Fruit fly (Drosophila melanogaster) whole organism, adult: Measurements from ENCODE around the gene GC.

ENCODE experiments used
- CG11617 ChIP-seq: fragments of 200-800 bp; sonication (Bioruptor generic); optimal IDR thresholded peaks from 2 replicates; lab custom pipeline; 2017; ENCODE audit warnings: mild to moderate bottlenecking, missing biosample characterization, missing genetic modification reagents, missing genetic modification characterization
- CG12768 ChIP-seq: fragments of 200-800 bp; sonication (Bioruptor generic); optimal IDR thresholded peaks from 2 replicates; lab custom pipeline; 2017; ENCODE audit warnings: missing biosample characterization, missing genetic modification characterization, mild to moderate bottlenecking, moderate library complexity, missing genetic modification reagents
- CG14711 ChIP-seq: fragments of 200-800 bp; sonication (Bioruptor generic); optimal IDR thresholded peaks from 2 replicates; lab custom pipeline; 2018; ENCODE audit warnings: missing biosample characterization, mild to moderate bottlenecking, missing genetic modification characterization, moderate library complexity
- CG1620 ChIP-seq: fragments of 200-800 bp; sonication (Bioruptor generic); optimal IDR thresholded peaks from 2 replicates; lab custom pipeline; 2016; ENCODE audit warnings: missing biosample characterization, missing genetic modification characterization
- CG33017 ChIP-seq: fragments of 200-800 bp; sonication (Bioruptor generic); optimal IDR thresholded peaks from 2 replicates; lab custom pipeline; 2018; ENCODE audit warnings: missing biosample characterization, mild to moderate bottlenecking, missing genetic modification characterization, moderate library complexity
- CG5204 ChIP-seq: fragments of 200-800 bp; sonication (Bioruptor generic); optimal IDR thresholded peaks from 2 replicates; lab custom pipeline; 2016; ENCODE audit warnings: missing biosample characterization, missing genetic modification characterization
- CG7045 ChIP-seq: fragments of 200-800 bp; sonication (Bioruptor generic); optimal IDR thresholded peaks from 2 replicates; lab custom pipeline; 2017; ENCODE audit warnings: missing biosample characterization, mild to moderate bottlenecking, missing genetic modification characterization
- CG7101 ChIP-seq: fragments of 200-800 bp; sonication (Bioruptor generic); optimal IDR thresholded peaks from 2 replicates; lab custom pipeline; 2018; ENCODE audit warnings: missing biosample characterization, mild to moderate bottlenecking, missing genetic modification characterization, moderate library complexity
- Clk ChIP-seq: fragments of 200-800 bp; sonication (Bioruptor generic); optimal IDR thresholded peaks from 2 replicates; lab custom pipeline; 2017; ENCODE audit warnings: missing biosample characterization, missing genetic modification characterization
- Crg-1 ChIP-seq: fragments of 200-800 bp; sonication (Bioruptor generic); optimal IDR thresholded peaks from 2 replicates; lab custom pipeline; 2016; ENCODE audit warnings: missing biosample characterization, missing genetic modification characterization
- Hr96 ChIP-seq: fragments of 200-800 bp; sonication (Bioruptor generic); optimal IDR thresholded peaks from 2 replicates; lab custom pipeline; 2016; ENCODE audit warnings: missing biosample characterization, missing genetic modification characterization
- Mnt ChIP-seq: fragments of 200-800 bp; sonication (Bioruptor generic); optimal IDR thresholded peaks from 2 replicates; lab custom pipeline; 2016; ENCODE audit warnings: missing biosample characterization, mild to moderate bottlenecking, missing genetic modification characterization
- bab1 ChIP-seq: fragments of 200-800 bp; sonication (Bioruptor generic); optimal IDR thresholded peaks from 3 replicates; lab custom pipeline; 2019; ENCODE audit warnings: missing biosample characterization, mild to moderate bottlenecking, missing genetic modification characterization, moderate library complexity
- cic ChIP-seq: fragments of 200-800 bp; sonication (Bioruptor generic); optimal IDR thresholded peaks from 2 replicates; lab custom pipeline; 2017; ENCODE audit warnings: missing biosample characterization, mild to moderate bottlenecking, missing genetic modification characterization, moderate library complexity
- cnc ChIP-seq, 2 experiments: fragments of >200 bp; optimal IDR thresholded peaks; 2 replicates each; lab custom pipeline; 2017
- kay ChIP-seq: fragments of 200-800 bp; sonication (Bioruptor generic); peaks from one replicate; lab custom pipeline; 2016; ENCODE audit warnings: missing biosample characterization, missing genetic modification characterization, borderline replicate concordance
- ovo ChIP-seq: fragments of 200-800 bp; sonication (Bioruptor generic); optimal IDR thresholded peaks from 2 replicates; lab custom pipeline; 2016; ENCODE audit warnings: missing biosample characterization, missing genetic modification characterization
- pad ChIP-seq: fragments of 200-800 bp; sonication (Bioruptor generic); optimal IDR thresholded peaks from 3 replicates; lab custom pipeline; 2017; ENCODE audit warnings: missing biosample characterization, missing genetic modification characterization, mild to moderate bottlenecking, moderate library complexity, missing genetic modification reagents
- tj ChIP-seq: fragments of 200-800 bp; sonication (Bioruptor generic); optimal IDR thresholded peaks from 3 replicates; lab custom pipeline; 2017; ENCODE audit warnings: missing biosample characterization, mild to moderate bottlenecking, missing genetic modification characterization, moderate library complexity
- toe ChIP-seq: fragments of 200-800 bp; sonication (Bioruptor generic); optimal IDR thresholded peaks from 2 replicates; lab custom pipeline; 2016; ENCODE audit warnings: missing biosample characterization, missing genetic modification characterization

GC gene

DNA sequence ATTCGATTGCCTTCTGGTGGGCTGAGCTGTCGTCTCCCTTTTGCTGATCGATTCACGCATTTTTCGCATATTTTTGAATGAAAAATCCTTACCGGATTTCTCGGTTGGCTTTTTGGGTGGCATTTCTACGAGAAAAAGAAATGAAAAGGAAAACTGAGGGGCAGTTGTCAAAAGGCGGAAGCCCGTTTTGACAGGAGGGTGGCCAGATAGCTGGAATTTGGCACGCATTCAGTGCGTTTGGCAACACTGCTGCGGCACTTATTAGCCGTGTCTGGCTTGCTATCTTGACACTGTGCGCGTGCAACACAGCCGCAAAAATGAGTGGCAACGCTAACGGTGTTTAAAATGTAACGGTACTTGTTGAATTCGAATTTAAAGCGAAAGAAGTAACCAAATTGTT is 39.4 kb upstream of the GC start, which contains the start of gene RpL23A:
RpL23A (minus strand) TSS at position 151 of the 400 bp plus-strand sequence.
- peak; percentile 95 for TF ChIP-seq Crg-1 (GFP tag; lab: Kevin White, UChicago)
- TF ChIP-seq CG1620 (GFP tag; lab: Kevin White, UChicago): peak; percentile 97
- TF ChIP-seq Mnt (GFP tag; lab: Kevin White, UChicago): peak; percentile 97
- TF ChIP-seq CG11617 (GFP tag; lab: Kevin White, UChicago): peak; percentile 95
- no peak for TF ChIP-seq cnc (optimal IDR thresholded peaks at IDR 0.05; lab: Kevin White, UChicago)
- TF ChIP-seq Hr96 (GFP tag; lab: Kevin White, UChicago): peak; percentile 95
- peak; percentile 77 for TF ChIP-seq CG33017 (tag; lab: Kevin White, UChicago)
- peak; percentile 83 for TF ChIP-seq cic (GFP tag; lab: Kevin White, UChicago)
- peak; percentile 97 for TF ChIP-seq ovo
- peak; percentile 91 for TF ChIP-seq pad (GFP tag; lab: Kevin White, UChicago)
- peak; percentile 96 for TF ChIP-seq CG7045 (GFP tag; lab: Kevin White, UChicago)
- TF ChIP-seq CG12768 (GFP tag; lab: Kevin White, UChicago): peak; percentile 90
- TF ChIP-seq CG7101 (tag; lab: Kevin White, UChicago): peak; percentile 95
- TF ChIP-seq kay: no peak
- peak; percentile 87 for TF ChIP-seq CG14711
- TF ChIP-seq Clk: peak; percentile 94
- peak; percentile 77 for TF ChIP-seq CG5204 (GFP tag; lab: Kevin White, UChicago)
- peak; percentile 95 for TF ChIP-seq bab1 (GFP tag; lab: Kevin White, UChicago)
- peak; percentile 77 for TF ChIP-seq tj (GFP tag; lab: Kevin White, UChicago)
- peak; percentile 89 for TF ChIP-seq toe

DNA sequence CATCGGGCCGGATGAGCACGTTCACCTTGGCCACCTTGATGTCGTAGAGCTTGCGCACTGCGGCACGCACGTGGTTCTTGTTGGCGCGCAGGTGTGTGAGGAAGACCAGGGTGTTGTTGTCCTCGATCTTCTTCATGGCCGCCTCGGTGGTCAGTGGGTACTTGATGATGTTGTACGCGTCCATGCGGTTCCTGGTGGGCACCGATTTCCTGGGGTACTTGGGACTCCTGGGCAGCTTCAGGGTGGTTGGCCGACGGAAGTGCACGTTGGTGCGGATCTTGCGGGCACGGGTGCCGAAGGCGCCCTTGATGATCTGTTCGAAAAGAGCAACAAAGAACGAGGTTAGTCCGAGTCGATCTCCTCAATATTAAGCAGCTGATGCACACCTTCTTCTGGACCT is 38.3 kb upstream of the GC start:
- TF ChIP-seq CG12768 (GFP tag; lab: Kevin White, UChicago) (no peak), Clk (no peak)

- TF ChIP-seq CG7045 (GFP tag; lab: Kevin White, UChicago): no peak
- no peak for TF ChIP-seq Crg-1 (GFP tag; lab: Kevin White, UChicago)
- no peak for TF ChIP-seq kay
- TF ChIP-seq toe: no peak
- TF ChIP-seq CG7101 (tag; lab: Kevin White, UChicago): no peak
- TF ChIP-seq Hr96 (GFP tag; lab: Kevin White, UChicago): no peak
- no peak for TF ChIP-seq Clk
Measured at dm6 chr3L:1665544-1665943, 36.4 kb upstream of the GC start.

DNA sequence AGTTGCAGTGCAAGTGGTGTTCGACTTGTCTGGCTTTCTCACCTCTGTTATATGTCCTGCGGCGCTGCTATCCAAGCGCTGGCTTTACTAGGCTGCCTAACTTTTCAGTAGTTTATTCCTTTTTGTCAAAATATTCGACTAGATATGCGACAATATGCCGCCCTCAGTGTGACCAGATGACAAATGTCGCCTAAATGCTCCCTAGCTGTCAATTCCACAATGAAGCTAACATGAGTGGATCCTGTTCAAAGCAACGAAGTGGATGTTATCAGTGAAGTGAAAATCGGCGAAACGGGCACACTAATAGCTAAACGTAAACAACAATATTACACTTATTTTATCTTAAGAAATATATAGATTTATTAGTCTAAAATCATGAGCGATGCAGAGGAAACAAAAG is 35.8 kb upstream of the GC start, which contains the start of the genes Srrm234 and CG7974:
Srrm234 (minus strand) TSS at position 189 of the 400 bp plus-strand sequence.
CG7974 (plus strand) TSS at position 263 of the 400 bp plus-strand sequence.
- peak; percentile 45 for TF ChIP-seq bab1 (GFP tag; lab: Kevin White, UChicago)
- peak; percentile 1 for TF ChIP-seq CG14711
- TF ChIP-seq cic (GFP tag; lab: Kevin White, UChicago): no peak
- TF ChIP-seq Mnt (GFP tag; lab: Kevin White, UChicago): peak; percentile 44

DNA sequence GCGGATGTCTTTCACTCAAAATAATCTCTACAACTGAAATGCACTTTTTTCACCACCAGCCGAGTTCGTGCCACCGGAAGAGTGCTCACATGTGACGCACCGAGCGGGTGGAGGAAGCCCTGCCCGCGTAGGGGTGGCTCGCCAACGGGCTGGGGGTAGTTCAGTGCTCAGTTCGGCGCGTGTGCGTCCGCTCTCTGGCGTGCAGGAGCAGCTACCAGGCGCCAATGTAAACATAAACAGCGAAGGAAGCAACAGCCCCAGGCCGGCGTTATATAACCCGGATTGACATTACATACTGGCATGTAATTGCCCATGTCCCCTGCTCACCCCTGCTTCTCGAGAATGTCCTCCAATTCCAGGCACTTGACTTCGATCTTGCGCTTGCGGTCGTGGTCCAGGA is 35.1 kb upstream of the GC start:
- TF ChIP-seq ovo (no peak), CG14711 (no peak), toe (no peak), CG5204 (GFP tag; lab: Kevin White, UChicago) (no peak), Mnt (GFP tag; lab: Kevin White, UChicago) (no peak), CG1620 (GFP tag; lab: Kevin White, UChicago) (no peak), Hr96 (GFP tag; lab: Kevin White, UChicago) (no peak), bab1 (GFP tag; lab: Kevin White, UChicago) (no peak), CG12768 (GFP tag; lab: Kevin White, UChicago) (no peak), cnc (optimal IDR thresholded peaks at IDR 0.05; lab: Kevin White, UChicago) (no peak), Crg-1 (GFP tag; lab: Kevin White, UChicago) (no peak), kay (no peak), Clk (no peak), CG7045 (GFP tag; lab: Kevin White, UChicago) (no peak), cic (GFP tag; lab: Kevin White, UChicago) (no peak), CG7101 (tag; lab: Kevin White, UChicago) (no peak)

dm6 chr3L:1663531-1663930 is 34.4 kb upstream of the GC start:
- TF ChIP-seq Crg-1 (GFP tag; lab: Kevin White, UChicago) (no peak), pad (GFP tag; lab: Kevin White, UChicago) (no peak), CG33017 (tag; lab: Kevin White, UChicago) (no peak), toe (no peak)

DNA sequence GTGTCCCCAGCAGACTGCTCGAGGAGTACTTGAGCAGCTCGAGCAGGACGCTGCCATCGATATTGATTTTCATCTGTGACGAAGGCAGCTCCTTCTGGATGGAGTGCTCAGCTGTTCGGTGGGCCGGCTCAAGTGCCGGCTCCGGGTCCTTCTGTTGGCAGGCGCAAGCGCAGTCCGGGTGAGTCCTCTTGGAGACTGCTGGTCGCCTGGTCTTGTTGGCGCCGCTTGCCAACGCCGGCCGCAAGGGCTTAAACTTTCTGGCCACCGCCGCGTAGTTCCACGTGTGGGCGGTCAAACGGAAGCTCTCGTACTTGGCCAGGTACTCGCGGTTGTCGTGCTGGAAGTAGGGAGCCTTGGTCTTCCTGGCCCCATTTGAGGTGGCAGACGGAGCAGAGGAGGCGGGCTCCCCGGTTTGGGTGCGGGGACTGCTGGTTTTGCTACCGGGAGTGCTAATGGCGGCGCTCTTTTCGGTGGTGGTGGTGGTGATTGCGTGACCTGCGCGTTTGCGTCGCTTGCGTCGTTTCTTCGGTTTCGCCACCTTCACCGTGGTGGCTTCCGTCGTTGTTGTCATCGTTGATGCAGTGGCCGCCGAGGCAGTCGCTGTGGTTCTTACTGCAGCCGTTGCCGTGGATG is 32.8 kb upstream of the GC start:
- TF ChIP-seq CG5204 (GFP tag; lab: Kevin White, UChicago) (no peak), ovo (no peak), CG33017 (tag; lab: Kevin White, UChicago) (no peak), CG11617 (GFP tag; lab: Kevin White, UChicago) (no peak), kay (no peak), CG1620 (GFP tag; lab: Kevin White, UChicago) (no peak), toe (no peak), Crg-1 (GFP tag; lab: Kevin White, UChicago) (no peak), cic (GFP tag; lab: Kevin White, UChicago) (peak; percentile 12), CG14711 (no peak), Clk (no peak), bab1 (GFP tag; lab: Kevin White, UChicago) (no peak), tj (GFP tag; lab: Kevin White, UChicago) (no peak), pad (GFP tag; lab: Kevin White, UChicago) (no peak), Hr96 (GFP tag; lab: Kevin White, UChicago) (no peak), Mnt (GFP tag; lab: Kevin White, UChicago) (peak; percentile 54)
